Worm (Caenorhabditis elegans) whole organism, L4/young adult: Measurements from ENCODE around the gene C13A2.12.
"Not testable (repeated sequence)": the region's sequence is repeated elsewhere in the genome, so short reads cannot be mapped to it uniquely, and the experiment has no call there.

Source experiments
- W03F9.2 ChIP-seq: fragments of 150-350 bp; optimal IDR thresholded peaks from 2 replicates; lab custom pipeline; 2014; ENCODE audit warnings: missing biosample characterization, missing genetic modification characterization
- dao-5 ChIP-seq: sonication (generic microtip); optimal IDR thresholded peaks from 2 replicates; lab custom pipeline; 2016; ENCODE audit warnings: missing genotype, missing genetic modification characterization, moderate library complexity, missing compliant biosample characterization
- him-1 ChIP-seq: sonication (generic microtip); optimal IDR thresholded peaks from 2 replicates; lab custom pipeline; 2016; ENCODE audit warnings: missing genotype, missing genetic modification reagents, missing genetic modification characterization, missing compliant biosample characterization

Gene C13A2.12

DNA sequence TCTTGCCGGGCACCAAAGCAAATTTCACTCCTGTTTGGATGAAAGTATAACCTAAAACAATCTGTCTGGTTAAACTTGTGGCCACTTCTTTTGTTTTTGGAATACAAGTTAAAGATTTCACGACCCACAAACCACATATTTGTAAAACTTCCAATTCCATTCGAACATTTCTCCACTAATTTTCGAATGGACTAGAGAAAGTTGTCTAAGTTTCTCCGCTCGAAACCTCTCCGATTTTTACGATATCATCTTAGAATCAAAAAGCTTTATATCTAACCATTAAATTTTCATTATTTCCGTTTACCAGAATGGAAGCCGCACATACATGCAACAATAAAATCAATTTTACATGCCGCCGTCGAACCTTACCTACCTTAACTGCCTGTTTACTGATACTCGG lies 39.4 kb downstream of the C13A2.12 start, which contains the start of gene F07G11.3:
TSS of gene F07G11.3 (plus strand) at position 301 of the 400 bp plus-strand sequence.
- no peak for TF ChIP-seq him-1 (tag; lab: Kevin White, UChicago)
- TF ChIP-seq W03F9.2 (tag; lab: Kevin White, UChicago): no peak
- no peak for TF ChIP-seq dao-5

DNA sequence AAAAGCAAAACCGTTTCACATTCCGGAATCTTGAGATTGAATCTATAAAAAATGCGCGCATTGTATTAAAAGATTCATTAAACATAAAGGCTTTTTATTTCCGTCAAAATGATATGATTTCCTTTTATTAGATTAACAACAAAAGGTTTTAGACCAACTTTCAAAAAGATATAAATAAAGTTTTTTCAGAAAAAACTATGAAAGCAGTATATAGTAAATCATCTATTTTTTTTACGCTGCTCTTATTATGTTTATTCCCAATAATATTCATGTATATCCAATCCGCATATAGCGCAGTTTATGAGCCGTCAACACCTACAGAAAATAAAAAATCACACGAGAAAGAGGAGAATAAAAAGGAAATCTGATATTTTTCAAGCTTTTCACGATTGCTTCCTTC lies 45.4 kb downstream of the C13A2.12 start, which contains the start of gene F07G11.2:
TSS of gene F07G11.2 (plus strand) at position 301 of the 400 bp plus-strand sequence.
- not testable (repeated sequence) for TF ChIP-seq him-1 (tag; lab: Kevin White, UChicago); W03F9.2 (tag; lab: Kevin White, UChicago); dao-5

DNA sequence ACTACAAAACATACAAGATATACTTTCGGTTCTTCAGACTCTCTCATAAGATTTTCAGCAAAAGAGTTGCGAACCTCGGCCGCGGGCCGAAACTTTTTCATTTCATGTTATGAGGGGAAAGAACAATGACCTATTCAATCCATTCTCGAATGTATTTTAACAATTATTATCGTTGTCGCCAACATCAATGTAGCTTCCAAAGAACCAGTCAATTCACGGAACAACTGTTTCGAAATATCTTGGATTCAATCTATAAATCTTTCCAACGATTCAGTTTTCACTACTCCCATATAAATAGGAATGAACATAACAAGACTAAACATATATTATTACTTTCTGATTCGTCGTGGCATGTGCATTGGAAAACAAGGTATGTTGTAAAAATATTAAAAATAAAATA lies 48.0 kb downstream of the C13A2.12 start, which contains the start of gene F07G11.1:
TSS of gene F07G11.1 (plus strand) at position 301 of the 400 bp plus-strand sequence.
- TF ChIP-seq dao-5: no peak
- no peak for TF ChIP-seq W03F9.2 (tag; lab: Kevin White, UChicago)
- no peak for TF ChIP-seq him-1 (tag; lab: Kevin White, UChicago)
